Worm (Caenorhabditis elegans) whole organism, late embryonic: ENCODE data around the gene dct-17.

Experiments used
- ceh-19 ChIP-seq: fragments of 200-800 bp; sonication (Bioruptor generic); optimal IDR thresholded peaks from 2 replicates; lab custom pipeline; 2018; ENCODE audit warnings: mild to moderate bottlenecking, missing genetic modification characterization, missing compliant biosample characterization
- dve-1 ChIP-seq: sonication (generic microtip); optimal IDR thresholded peaks from 2 replicates; lab custom pipeline; 2017; ENCODE audit warnings: antibody characterized with exemption, mild to moderate bottlenecking, missing genetic modification characterization, missing compliant biosample characterization
- hlh-15 ChIP-seq: sonication (generic microtip); optimal IDR thresholded peaks from 2 replicates; lab custom pipeline; 2016; ENCODE audit warnings: missing genetic modification characterization, missing compliant biosample characterization
- lim-6 ChIP-seq: sonication (generic microtip); optimal IDR thresholded peaks from 2 replicates; lab custom pipeline; 2016; ENCODE audit warnings: missing genetic modification characterization, missing compliant biosample characterization
- unc-86 ChIP-seq: sonication (generic microtip); optimal IDR thresholded peaks from 2 replicates; lab custom pipeline; 2016; ENCODE audit warnings: missing genetic modification characterization, missing compliant biosample characterization

DNA sequence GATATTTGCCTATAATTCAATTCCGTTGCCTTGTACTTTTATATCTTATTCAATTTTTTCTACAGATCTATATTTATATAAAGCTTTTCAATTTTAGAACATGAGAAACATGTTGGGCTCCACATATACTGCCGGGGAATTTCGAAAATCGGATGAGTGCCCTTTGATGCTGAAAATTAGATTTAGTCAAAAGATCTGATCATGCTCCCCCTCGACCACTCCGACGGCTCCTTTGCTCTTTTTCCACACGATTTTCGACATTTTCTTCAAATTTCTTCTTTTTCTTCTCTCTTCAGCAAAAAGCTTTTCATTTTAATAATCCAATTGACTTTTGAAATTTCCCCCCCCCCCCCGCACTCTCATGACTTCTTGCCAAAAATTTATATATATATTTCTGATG, 49.1 kb downstream of the dct-17 start:
- no peak for TF ChIP-seq dve-1 (tag; lab: Kevin White, UChicago)
- no peak for TF ChIP-seq ceh-19 (GFP tag; lab: Kevin White, UChicago)
- TF ChIP-seq lim-6 (tag; lab: Kevin White, UChicago): no peak
- no peak for TF ChIP-seq unc-86 (tag; lab: Kevin White, UChicago)
- TF ChIP-seq hlh-15 (tag; lab: Kevin White, UChicago): no peak
